Worm (Caenorhabditis elegans) whole organism, late embryonic: Measurements from ENCODE around the gene ZK892.6.

Source experiments
- F13H6.1 ChIP-seq: sonication (generic microtip); optimal IDR thresholded peaks from 2 replicates; lab custom pipeline; 2016; ENCODE audit warnings: missing genetic modification characterization, missing compliant biosample characterization
- ceh-18 ChIP-seq: sonication (generic microtip); optimal IDR thresholded peaks from 2 replicates; lab custom pipeline; 2016; ENCODE audit warnings: missing genetic modification characterization, missing compliant biosample characterization
- ceh-48 ChIP-seq: sonication (generic microtip); optimal IDR thresholded peaks from 2 replicates; lab custom pipeline; 2016; ENCODE audit warnings: missing genetic modification characterization, inconsistent platforms, missing compliant biosample characterization
- pha-4 ChIP-seq: fragments of 150-350 bp; optimal IDR thresholded peaks from 2 replicates; lab custom pipeline; 2018; ENCODE audit warnings: missing biosample characterization, missing genetic modification reagents, missing genetic modification characterization
- unc-86 ChIP-seq: sonication (generic microtip); optimal IDR thresholded peaks from 2 replicates; lab custom pipeline; 2016; ENCODE audit warnings: missing genetic modification characterization, missing compliant biosample characterization

DNA sequence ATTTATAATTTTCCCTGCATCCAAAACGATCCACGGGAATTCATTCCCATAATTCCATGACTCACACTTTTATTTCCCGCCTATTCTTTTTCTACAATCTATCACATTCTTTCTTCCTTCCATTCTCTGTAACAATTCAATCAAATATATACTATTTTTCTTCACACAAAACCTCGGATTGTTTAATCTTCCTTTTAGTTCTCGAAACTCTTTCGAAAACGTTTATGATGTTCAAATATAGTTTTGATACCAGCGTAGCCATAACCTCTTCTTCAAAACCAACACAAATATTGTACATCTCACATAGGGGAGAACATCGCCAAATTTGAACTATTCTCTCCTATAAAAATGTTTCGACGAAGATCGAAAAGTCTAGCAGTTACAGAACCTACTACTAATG, 10.9 kb upstream of the ZK892.6 start, which contains the start of gene lec-3:
- TF ChIP-seq F13H6.1 (no peak), pha-4 (no peak), ceh-18 (tag; lab: Kevin White, UChicago) (no peak), ceh-48 (tag; lab: Kevin White, UChicago) (no peak), unc-86 (tag; lab: Kevin White, UChicago) (no peak)
